Worm (Caenorhabditis elegans): ENCODE data around the gene T10B10.4.

The T10B10.4 gene

DNA sequence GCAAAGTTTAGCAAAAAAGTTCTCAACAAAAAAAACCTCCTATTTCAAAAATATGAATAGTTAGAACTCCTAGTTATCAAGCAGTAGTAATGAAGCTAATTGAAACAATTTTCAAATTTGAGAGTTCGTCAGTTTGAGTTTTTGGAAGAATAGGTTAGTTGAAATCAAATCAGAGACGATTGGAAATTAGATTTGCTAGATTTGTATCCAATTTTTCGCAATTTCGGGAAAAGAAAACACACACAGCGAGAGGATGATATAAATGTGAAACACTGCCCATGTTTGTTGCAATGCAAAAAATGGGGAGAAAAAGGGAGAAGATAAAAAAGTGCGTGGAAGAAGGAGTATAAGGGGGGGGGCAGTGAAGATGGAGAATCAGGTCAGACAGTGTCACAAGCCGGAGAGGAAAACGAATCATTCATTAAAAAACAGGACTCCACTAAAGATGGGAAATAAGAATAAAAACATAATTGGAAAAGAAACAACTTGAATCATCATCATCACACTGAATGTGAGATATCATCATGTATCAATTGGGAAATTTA, 35.3 kb downstream of the T10B10.4 start:
- TF ChIP-seq sox-4 (tag; optimal IDR thresholded peaks at IDR 0.05), result no peak
- TF ChIP-seq unc-42 (tag; optimal IDR thresholded peaks at IDR 0.05), result peak; percentile 84
- no peak for TF ChIP-seq hlh-13 (GFP tag; optimal IDR thresholded peaks at IDR 0.05)
- TF ChIP-seq ceh-14 (tag; optimal IDR thresholded peaks at IDR 0.05), result no peak

DNA sequence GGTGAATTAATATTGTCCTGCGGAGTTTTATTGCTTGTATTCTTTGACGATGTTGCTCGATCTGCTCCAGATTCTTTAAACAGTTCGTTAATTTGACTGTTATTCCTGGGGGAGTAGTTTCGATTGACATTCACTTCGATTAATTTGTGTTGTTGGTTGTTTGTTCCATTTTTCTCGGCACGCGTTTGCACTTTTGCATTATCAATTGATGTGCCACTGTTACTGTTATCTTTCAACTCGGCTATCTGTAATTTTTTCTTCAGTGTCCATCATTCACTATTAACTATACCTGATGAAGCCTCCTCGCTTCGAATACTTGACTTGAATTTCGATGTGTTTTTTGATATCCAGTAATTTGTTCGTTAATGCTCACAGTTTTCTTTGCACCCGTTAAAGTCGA, 39.3 kb downstream of the T10B10.4 start:
- no peak for TF ChIP-seq nfya-1 (tag; optimal IDR thresholded peaks at IDR 0.05)
- no peak for TF ChIP-seq unc-86 (tag; optimal IDR thresholded peaks at IDR 0.05)
- no peak for TF ChIP-seq ceh-6 (GFP tag; optimal IDR thresholded peaks at IDR 0.05)
- TF ChIP-seq ceh-9 (tag; optimal IDR thresholded peaks at IDR 0.05), result no peak
- TF ChIP-seq C38D4.7 (GFP tag; optimal IDR thresholded peaks at IDR 0.05), result no peak
- no peak for TF ChIP-seq pha-4 (tag; optimal IDR thresholded peaks at IDR 0.05)
- no peak for TF ChIP-seq hlh-8 (tag; optimal IDR thresholded peaks at IDR 0.05)
- TF ChIP-seq fkh-10 (GFP tag; optimal IDR thresholded peaks at IDR 0.05), result no peak
- TF ChIP-seq K09A11.1 (tag; optimal IDR thresholded peaks at IDR 0.05; ENCODE audit: insufficient read depth), result no peak
- no peak for TF ChIP-seq lin-11 (tag; optimal IDR thresholded peaks at IDR 0.05)
- TF ChIP-seq ceh-34 (tag; optimal IDR thresholded peaks at IDR 0.05), result no peak
- no peak for TF ChIP-seq ceh-31 (tag; optimal IDR thresholded peaks at IDR 0.05)
- TF ChIP-seq pha-2 (tag; optimal IDR thresholded peaks at IDR 0.05), result no peak
- no peak for TF ChIP-seq zip-5 (tag; optimal IDR thresholded peaks at IDR 0.05)
- TF ChIP-seq ceh-22 (tag; optimal IDR thresholded peaks at IDR 0.05), result no peak
- no peak for TF ChIP-seq ref-2 (tag; optimal IDR thresholded peaks at IDR 0.05)
- TF ChIP-seq odd-2 (tag; optimal IDR thresholded peaks at IDR 0.05), result no peak
- TF ChIP-seq tbx-2 (tag; optimal IDR thresholded peaks at IDR 0.05), result no peak
- TF ChIP-seq unc-42 (tag; optimal IDR thresholded peaks at IDR 0.05), result no peak
- TF ChIP-seq fkh-6 (tag; optimal IDR thresholded peaks at IDR 0.05), result no peak

DNA sequence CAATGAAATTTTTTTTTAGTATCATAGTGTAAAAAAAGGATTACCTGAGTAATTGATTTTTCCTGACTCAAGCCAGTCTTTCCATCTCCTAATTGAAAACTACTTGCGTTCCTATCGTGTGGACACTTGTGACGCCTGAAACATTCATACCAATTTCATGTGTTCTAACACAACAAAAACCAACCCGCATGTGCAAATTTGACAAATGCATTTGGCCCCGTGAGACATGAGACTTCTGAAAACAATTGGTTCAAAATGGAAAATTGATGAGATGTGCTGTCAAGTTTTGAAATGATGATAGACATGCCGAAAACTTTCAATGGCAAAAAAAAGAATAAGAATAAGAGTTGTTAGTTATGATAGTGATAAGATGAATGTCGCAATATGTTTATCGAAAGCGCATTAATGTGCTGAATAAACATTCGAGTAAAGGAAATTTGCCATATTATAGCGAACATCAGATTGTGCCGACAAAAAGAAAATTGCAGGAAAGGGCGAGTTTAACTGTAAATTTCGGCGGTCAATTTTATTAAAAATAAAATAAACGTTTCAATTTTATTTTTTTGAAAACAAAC, 40.6 kb downstream of the T10B10.4 start, which contains the start of gene H03A11.2:
TSS of gene H03A11.2 (minus strand) at position 252 of the 575 bp plus-strand sequence.
- no peak for TF ChIP-seq unc-42 (tag; optimal IDR thresholded peaks at IDR 0.05)
- TF ChIP-seq odd-2 (tag; optimal IDR thresholded peaks at IDR 0.05), result no peak
- TF ChIP-seq ceh-18 (tag; optimal IDR thresholded peaks at IDR 0.05), result no peak
- no peak for TF ChIP-seq T23F11.4 (GFP tag; optimal IDR thresholded peaks at IDR 0.05)
- TF ChIP-seq ceh-34 (tag; optimal IDR thresholded peaks at IDR 0.05), result no peak
- TF ChIP-seq Y22D7AL.16 (tag; optimal IDR thresholded peaks at IDR 0.05), result no peak
- TF ChIP-seq K02D7.2 (tag; optimal IDR thresholded peaks at IDR 0.05), result no peak
- no peak for TF ChIP-seq ahr-1 (tag; optimal IDR thresholded peaks at IDR 0.05)
- TF ChIP-seq eyg-1 (tag; optimal IDR thresholded peaks at IDR 0.05), result no peak
- no peak for TF ChIP-seq ceh-48 (tag; optimal IDR thresholded peaks at IDR 0.05)
- no peak for TF ChIP-seq elt-2 (tag; optimal IDR thresholded peaks at IDR 0.05)
- no peak for TF ChIP-seq sdc-2 (tag; optimal IDR thresholded peaks at IDR 0.05)
- no peak for TF ChIP-seq ztf-16 (tag; optimal IDR thresholded peaks at IDR 0.05)
- no peak for TF ChIP-seq dmd-4 (tag; optimal IDR thresholded peaks at IDR 0.05; ENCODE audit: borderline replicate concordance)
- TF ChIP-seq ceh-30 (tag; optimal IDR thresholded peaks at IDR 0.05), result no peak
- no peak for TF ChIP-seq lin-11 (tag; optimal IDR thresholded peaks at IDR 0.05)

DNA sequence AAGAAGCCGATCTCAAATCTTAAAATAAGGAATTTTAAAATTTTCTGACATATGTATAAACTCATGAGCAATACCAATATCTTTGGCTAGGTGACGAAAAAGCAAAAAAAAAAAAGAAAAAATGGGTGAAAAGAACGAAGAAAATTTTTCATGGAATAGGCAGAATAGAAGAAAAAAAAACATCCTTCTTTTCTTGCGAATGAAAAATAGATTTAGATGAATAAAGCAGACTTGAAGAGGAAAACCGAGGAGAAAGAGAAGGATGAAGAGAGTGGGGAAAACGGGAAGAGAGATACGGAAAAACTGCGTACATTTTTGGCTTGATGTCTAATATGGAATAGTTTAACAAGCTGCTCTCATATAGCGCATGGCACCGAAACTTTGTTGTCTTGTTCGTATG, 41.9 kb downstream of the T10B10.4 start:
- no peak for TF ChIP-seq pat-9 (tag; optimal IDR thresholded peaks at IDR 0.05)
- no peak for TF ChIP-seq npax-4 (tag; optimal IDR thresholded peaks at IDR 0.05)
- TF ChIP-seq nfya-1 (tag; optimal IDR thresholded peaks at IDR 0.05), result no peak
- no peak for TF ChIP-seq eyg-1 (tag; optimal IDR thresholded peaks at IDR 0.05)
- no peak for TF ChIP-seq unc-55 (GFP tag; optimal IDR thresholded peaks at IDR 0.05)
- no peak for TF ChIP-seq syd-9 (tag; optimal IDR thresholded peaks at IDR 0.05)
- no peak for TF ChIP-seq pha-4 (tag; optimal IDR thresholded peaks at IDR 0.05)
- TF ChIP-seq pha-2 (tag; optimal IDR thresholded peaks at IDR 0.05), result no peak
- no peak for TF ChIP-seq zip-5 (tag; optimal IDR thresholded peaks at IDR 0.05)
- no peak for TF ChIP-seq madf-2 (tag; optimal IDR thresholded peaks at IDR 0.05)
- TF ChIP-seq ama-1 (optimal IDR thresholded peaks at IDR 0.05), result no peak
- TF ChIP-seq fkh-6 (tag; optimal IDR thresholded peaks at IDR 0.05), result no peak
- no peak for TF ChIP-seq ttx-3 (tag; optimal IDR thresholded peaks at IDR 0.05)
- TF ChIP-seq tbx-2 (tag; optimal IDR thresholded peaks at IDR 0.05), result no peak
